Worm (Caenorhabditis elegans) whole organism, early embryonic: ENCODE measurements around the gene cdh-12.

Source experiments
- aly-1 ChIP-seq: sonication (generic microtip); optimal IDR thresholded peaks from 2 replicates; lab custom pipeline; 2016; ENCODE audit warnings: missing genetic modification characterization, missing compliant biosample characterization
- ama-1 ChIP-seq: fragments of 150-350 bp; optimal IDR thresholded peaks from 2 replicates; lab custom pipeline; 2014
- ceh-36 ChIP-seq: sonication (generic microtip); optimal IDR thresholded peaks from 2 replicates; lab custom pipeline; 2016; ENCODE audit warnings: missing genetic modification characterization, inconsistent platforms, missing compliant biosample characterization
- ets-7 ChIP-seq: sonication (generic microtip); optimal IDR thresholded peaks from 2 replicates; lab custom pipeline; 2016; ENCODE audit warnings: missing genotype, missing genetic modification characterization, missing compliant biosample characterization
- flt-1 ChIP-seq: fragments of 200-800 bp; sonication (Bioruptor generic); IDR thresholded peaks from 2 replicates; pipeline ENCODE4 v1.3.6; 2022; ENCODE audit warnings: missing genetic modification characterization, missing compliant biosample characterization
- hmbx-1 ChIP-seq: sonication (generic microtip); optimal IDR thresholded peaks from 2 replicates; lab custom pipeline; 2016; ENCODE audit warnings: mild to moderate bottlenecking, missing genetic modification characterization, missing compliant biosample characterization
- hmg-4 ChIP-seq: fragments of 200-800 bp; sonication (Bioruptor generic); optimal IDR thresholded peaks from 2 replicates; lab custom pipeline; 2018; ENCODE audit warnings: mild to moderate bottlenecking, missing genetic modification characterization, missing compliant biosample characterization
- hnd-1 ChIP-seq: sonication (generic microtip); optimal IDR thresholded peaks from 2 replicates; lab custom pipeline; 2016; ENCODE audit warnings: missing genetic modification characterization, missing compliant biosample characterization
- scrt-1 ChIP-seq: fragments of 200-800 bp; sonication (Bioruptor generic); IDR thresholded peaks from 2 replicates; pipeline ENCODE4 v1.3.6; 2022; ENCODE audit warnings: missing genetic modification characterization, missing compliant biosample characterization
- sea-1 ChIP-seq: fragments of 200-800 bp; sonication (Bioruptor generic); conservative IDR thresholded peaks from 2 replicates; pipeline ENCODE4 v1.3.6; 2022; ENCODE audit warnings: missing genetic modification characterization, missing compliant biosample characterization
- tbx-11 ChIP-seq: fragments of 200-800 bp; sonication (Bioruptor generic); IDR thresholded peaks from 2 replicates; pipeline ENCODE4 v1.3.6; 2022; ENCODE audit warnings: missing genetic modification characterization, missing compliant biosample characterization
- tbx-37 ChIP-seq: fragments of 200-800 bp; sonication (Bioruptor generic); conservative IDR thresholded peaks from 2 replicates; pipeline ENCODE4 v1.3.6; 2022; ENCODE audit warnings: missing genetic modification reagents, missing genetic modification characterization, missing compliant biosample characterization
- tra-4 ChIP-seq: sonication (generic microtip); optimal IDR thresholded peaks from 2 replicates; lab custom pipeline; 2017; ENCODE audit warnings: missing genetic modification characterization, missing compliant biosample characterization

DNA sequence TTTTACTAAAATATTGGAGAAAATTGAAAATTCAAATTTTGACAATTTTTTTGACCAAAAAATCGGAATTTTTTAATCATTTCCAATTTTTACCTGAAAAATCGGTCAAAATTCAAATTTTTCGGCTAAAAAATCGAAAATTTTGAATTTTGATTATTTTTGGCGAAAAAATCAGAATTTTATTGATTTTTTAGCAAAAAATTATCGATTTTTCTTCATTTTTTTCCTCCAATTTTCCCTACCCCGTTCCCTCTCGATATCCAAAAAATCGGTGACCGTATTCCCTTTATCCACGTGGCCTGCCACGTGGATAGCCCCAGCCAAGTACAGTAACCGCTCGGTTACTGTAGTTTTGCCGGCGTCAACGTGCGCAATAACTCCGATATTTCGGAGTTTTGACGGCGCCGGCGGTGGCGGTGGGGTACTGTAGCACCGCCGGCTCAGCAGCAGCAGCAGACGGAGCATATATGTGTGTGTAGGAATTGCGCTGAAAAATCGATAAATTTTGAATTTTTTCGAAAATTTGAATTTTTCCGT, 41.5 kb downstream of the cdh-12 start, which contains the start of gene Y119D3B.14:
- TF ChIP-seq ama-1, result no peak
- no peak for TF ChIP-seq hmg-4 (GFP tag; lab: Kevin White, UChicago)
- TF ChIP-seq sea-1, result no peak
- no peak for TF ChIP-seq tbx-37 (GFP tag; lab: Robert Waterston, UW)
- no peak for TF ChIP-seq aly-1 (tag; lab: Kevin White, UChicago)
- no peak for TF ChIP-seq ceh-36 (tag; lab: Kevin White, UChicago)
- TF ChIP-seq hnd-1 (tag; lab: Kevin White, UChicago), result no peak
- no peak for TF ChIP-seq scrt-1 (GFP tag; lab: Robert Waterston, UW)
- TF ChIP-seq tbx-11 (GFP tag; lab: Robert Waterston, UW), result no peak
- TF ChIP-seq flt-1 (GFP tag; lab: Robert Waterston, UW), result no peak
- TF ChIP-seq ets-7, result no peak
- TF ChIP-seq tra-4 (tag; lab: Kevin White, UChicago), result no peak
- no peak for TF ChIP-seq hmbx-1 (tag; lab: Kevin White, UChicago)
